Fruit fly (Drosophila melanogaster): ENCODE measurements around the gene nub.

Gene nub

DNA sequence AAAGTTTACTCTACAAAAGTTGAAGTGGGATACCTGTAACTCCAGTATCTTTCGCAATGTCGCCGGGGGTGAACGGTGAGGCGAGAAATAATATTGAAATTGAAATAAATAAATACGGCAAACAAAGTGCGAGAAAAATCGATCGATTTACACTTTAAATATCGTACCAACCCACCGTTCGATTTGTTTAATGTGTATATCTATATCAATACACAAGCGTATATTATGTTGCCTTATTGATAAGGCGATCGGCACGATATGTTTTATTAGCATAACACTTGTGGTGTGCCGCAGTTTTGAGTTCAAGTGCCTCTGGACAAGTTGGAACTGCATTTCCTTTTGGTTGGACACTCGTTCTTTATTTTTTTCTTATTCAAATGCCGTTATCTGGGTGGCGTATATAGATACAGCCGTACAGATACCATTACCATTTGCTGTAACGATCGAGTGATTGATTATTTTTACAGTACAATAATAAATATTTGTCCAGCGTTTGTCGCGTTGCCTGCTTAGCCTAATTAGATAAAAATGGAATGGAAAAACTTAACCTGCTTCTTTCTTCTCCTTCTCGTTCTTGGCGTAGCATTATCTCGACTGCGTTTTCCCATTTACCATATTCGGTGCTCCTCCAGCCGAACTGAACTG is 1.5 kb downstream of the nub start (continued):
- TF ChIP-seq cg (GFP tag; optimal IDR thresholded peaks at IDR 0.05) (no peak), ewg (GFP tag; optimal IDR thresholded peaks at IDR 0.05) (no peak), nerfin-1 (tag; optimal IDR thresholded peaks at IDR 0.05) (no peak), lab (GFP tag; optimal IDR thresholded peaks at IDR 0.05) (peak; percentile 38), Med (GFP tag) (peak; percentile 78), CG34376 (GFP tag; optimal IDR thresholded peaks at IDR 0.05) (no peak), Optix (GFP tag; IDR thresholded peaks at IDR 0.05) (no peak), CG3726 (GFP tag; IDR thresholded peaks at IDR 0.05) (no peak), CG3847 (GFP tag; IDR thresholded peaks at IDR 0.05) (no peak), GATAe (GFP tag; conservative IDR thresholded peaks at IDR 0.05) (no peak), Dip3 (GFP tag; optimal IDR thresholded peaks at IDR 0.05) (no peak), CHES-1-like (GFP tag; optimal IDR thresholded peaks at IDR 0.05) (no peak), Sox102F (GFP tag; optimal IDR thresholded peaks at IDR 0.05) (no peak), en (GFP tag; optimal IDR thresholded peaks at IDR 0.05) (no peak), Meics (GFP tag; optimal IDR thresholded peaks at IDR 0.05) (no peak), CG2889 (GFP tag; IDR thresholded peaks at IDR 0.05) (no peak), HmgZ (tag; optimal IDR thresholded peaks at IDR 0.05) (no peak), CG8089 (GFP tag; optimal IDR thresholded peaks at IDR 0.05) (no peak), CG1233 (GFP tag; optimal IDR thresholded peaks at IDR 0.05) (peak; percentile 19), Dek (tag; optimal IDR thresholded peaks at IDR 0.05) (no peak), row (GFP tag; IDR thresholded peaks at IDR 0.05) (no peak), Rx (GFP tag; IDR thresholded peaks at IDR 0.05) (no peak), ac (GFP tag; optimal IDR thresholded peaks at IDR 0.05) (peak; percentile 21), CG14050 (GFP tag; IDR thresholded peaks at IDR 0.05) (no peak), Poxn (GFP tag; IDR thresholded peaks at IDR 0.05) (no peak), NFAT (GFP tag; IDR thresholded peaks at IDR 0.05) (no peak), btn (GFP tag; optimal IDR thresholded peaks at IDR 0.05) (no peak), PHDP (tag; optimal IDR thresholded peaks at IDR 0.05) (no peak), corto (GFP tag; optimal IDR thresholded peaks at IDR 0.05) (no peak), ranshi (GFP tag; IDR thresholded peaks at IDR 0.05) (no peak), sd (tag; optimal IDR thresholded peaks at IDR 0.05) (no peak), D19A (tag; optimal IDR thresholded peaks at IDR 0.05) (no peak), CG4820 (GFP tag; optimal IDR thresholded peaks at IDR 0.05) (no peak), Bgb (GFP tag; IDR thresholded peaks at IDR 0.05; ENCODE audit: partially characterized antibody) (no peak), maf-S (GFP tag; optimal IDR thresholded peaks at IDR 0.05) (no peak), Bteb2 (GFP tag; optimal IDR thresholded peaks at IDR 0.05) (no peak), fd96Cb (tag; optimal IDR thresholded peaks at IDR 0.05) (no peak), CG5180 (GFP tag; optimal IDR thresholded peaks at IDR 0.05) (no peak), Sox100B (GFP tag; optimal IDR thresholded peaks at IDR 0.05) (no peak), CG8359 (GFP tag; optimal IDR thresholded peaks at IDR 0.05; ENCODE audit: borderline replicate concordance) (no peak), CG33557 (GFP tag; optimal IDR thresholded peaks at IDR 0.05) (peak; percentile 68), nom (GFP tag; optimal IDR thresholded peaks at IDR 0.05) (peak; percentile 64), vvl (GFP tag; IDR thresholded peaks at IDR 0.05) (no peak), Ada2b (GFP tag; IDR thresholded peaks at IDR 0.05) (no peak), bsh (GFP tag; optimal IDR thresholded peaks at IDR 0.05) (no peak), CG13296 (GFP tag; optimal IDR thresholded peaks at IDR 0.05) (no peak), kni (GFP tag; optimal IDR thresholded peaks at IDR 0.05) (peak; percentile 41), grn (GFP tag; optimal IDR thresholded peaks at IDR 0.05) (peak; percentile 79), Lhr (GFP tag; optimal IDR thresholded peaks at IDR 0.05) (no peak), CG18764 (GFP tag; optimal IDR thresholded peaks at IDR 0.05) (no peak)
